Worm (Caenorhabditis elegans): ENCODE results near the gene ckc-1.
A peak's percentile ranks its signal among the peaks of the same experiment; 100 is the strongest.

ckc-1 gene

ce11 chrX:3526712-3527111 is 49.7 kb upstream of the ckc-1 start:
- TF ChIP-seq pag-3 (tag; optimal IDR thresholded peaks at IDR 0.05; ENCODE audit: borderline replicate concordance, insufficient read depth) (no peak), lin-14 (GFP tag; optimal IDR thresholded peaks at IDR 0.05) (peak; percentile 8), irx-1 (tag; optimal IDR thresholded peaks at IDR 0.05) (no peak), fkh-10 (GFP tag; optimal IDR thresholded peaks at IDR 0.05) (peak; percentile 26)

- TF ChIP-seq ceh-8 (GFP tag; optimal IDR thresholded peaks at IDR 0.05) (no peak), ztf-4 (tag; optimal IDR thresholded peaks at IDR 0.05) (no peak), lin-39 (tag; optimal IDR thresholded peaks at IDR 0.05) (no peak), nhr-85 (tag) (no peak), nhr-76 (tag; optimal IDR thresholded peaks at IDR 0.05) (no peak)
These were observed 43.5 kb upstream of the ckc-1 start, which contains the start of gene F56B6.6 for ce11 chrX:3532919-3533318. Gene F56B6.6 (minus strand): TSS chrX:3533019.

ce11 chrX:3534218-3534617 is 42.2 kb upstream of the ckc-1 start:
- TF ChIP-seq nhr-20 (tag; optimal IDR thresholded peaks at IDR 0.05) (peak; percentile 38), unc-62 (GFP tag; optimal IDR thresholded peaks at IDR 0.05) (no peak), nhr-19 (GFP tag; conservative IDR thresholded peaks at IDR 0.05) (peak; percentile 23; the same call in 1 of the 2 replicates), lsy-2 (tag; optimal IDR thresholded peaks at IDR 0.05) (peak in 1 of 2 experiments; percentile 13), xbp-1 (tag; optimal IDR thresholded peaks at IDR 0.05) (no peak), pag-3 (tag; optimal IDR thresholded peaks at IDR 0.05; ENCODE audit: borderline replicate concordance, insufficient read depth) (peak; percentile 84), unc-130 (tag; optimal IDR thresholded peaks at IDR 0.05) (no peak), blmp-1 (tag; optimal IDR thresholded peaks at IDR 0.05) (peak; percentile 9), zip-4 (GFP tag; optimal IDR thresholded peaks at IDR 0.05) (no peak), elt-2 (tag; optimal IDR thresholded peaks at IDR 0.05) (peak; percentile 95), pqm-1 (tag; optimal IDR thresholded peaks at IDR 0.05) (peak; percentile 88), mdl-1 (tag; optimal IDR thresholded peaks at IDR 0.05) (peak in 1 of 2 experiments; percentile 58), egl-27 (tag; optimal IDR thresholded peaks at IDR 0.05) (no peak), elt-3 (tag; optimal IDR thresholded peaks at IDR 0.05) (peak in 2 of 6 experiments; percentile 45 to 58), C34B4.2 (tag; optimal IDR thresholded peaks at IDR 0.05) (no peak), lin-35 (GFP tag; optimal IDR thresholded peaks at IDR 0.05) (peak in 1 of 2 experiments; percentile 58), dpl-1 (GFP tag; optimal IDR thresholded peaks at IDR 0.05) (no peak), efl-1 (optimal IDR thresholded peaks at IDR 0.05) (no peak), efl-1 (GFP tag; optimal IDR thresholded peaks at IDR 0.05 in 1 of 2) (peak in 1 of 2 experiments; percentile 11), irx-1 (tag; optimal IDR thresholded peaks at IDR 0.05) (no peak), jun-1 (tag; optimal IDR thresholded peaks at IDR 0.05) (peak; percentile 44), sptf-1 (tag; optimal IDR thresholded peaks at IDR 0.05) (no peak), ztf-11 (tag; optimal IDR thresholded peaks at IDR 0.05) (no peak), lin-14 (GFP tag; optimal IDR thresholded peaks at IDR 0.05) (peak; percentile 76), unc-86 (tag; optimal IDR thresholded peaks at IDR 0.05) (no peak), nhr-71 (tag; optimal IDR thresholded peaks at IDR 0.05) (peak; percentile 47), egl-13 (tag; optimal IDR thresholded peaks at IDR 0.05) (no peak), nhr-11 (tag; optimal IDR thresholded peaks at IDR 0.05) (no peak), ztf-4 (tag; optimal IDR thresholded peaks at IDR 0.05) (no peak), sup-37 (GFP tag; optimal IDR thresholded peaks at IDR 0.05) (no peak), grh-1 (GFP tag; IDR thresholded peaks at IDR 0.05) (no peak), aly-2 (tag; optimal IDR thresholded peaks at IDR 0.05) (no peak), pax-3 (tag; optimal IDR thresholded peaks at IDR 0.05) (no peak)

ce11 chrX:3535505-3535904 is 40.9 kb upstream of the ckc-1 start:
- TF ChIP-seq swsn-7 (tag; optimal IDR thresholded peaks at IDR 0.05): no peak
- no peak for TF ChIP-seq unc-62 (GFP tag; optimal IDR thresholded peaks at IDR 0.05)
- no peak for TF ChIP-seq nhr-11 (tag; optimal IDR thresholded peaks at IDR 0.05)
- no peak for TF ChIP-seq alr-1 (tag; optimal IDR thresholded peaks at IDR 0.05; ENCODE audit: borderline replicate concordance)
- TF ChIP-seq ceh-90 (tag; optimal IDR thresholded peaks at IDR 0.05): no peak
- peak; percentile 22 for TF ChIP-seq dsc-1 (tag; optimal IDR thresholded peaks at IDR 0.05)
- TF ChIP-seq sox-4 (tag; optimal IDR thresholded peaks at IDR 0.05): no peak
- TF ChIP-seq nhr-90 (tag; optimal IDR thresholded peaks at IDR 0.05; ENCODE audit: poor library complexity): no peak
- peak; percentile 75 for TF ChIP-seq lin-14 (GFP tag; optimal IDR thresholded peaks at IDR 0.05)
- TF ChIP-seq ces-1 (GFP tag; optimal IDR thresholded peaks at IDR 0.05): no peak
- TF ChIP-seq jun-1 (tag; optimal IDR thresholded peaks at IDR 0.05): no peak
- no peak for TF ChIP-seq mab-9 (GFP tag; IDR thresholded peaks at IDR 0.05)
- TF ChIP-seq fkh-10 (GFP tag; optimal IDR thresholded peaks at IDR 0.05): peak; percentile 55
- no peak for TF ChIP-seq hlh-4 (tag; optimal IDR thresholded peaks at IDR 0.05)
- TF ChIP-seq ceh-8 (GFP tag; optimal IDR thresholded peaks at IDR 0.05): no peak
- no peak for TF ChIP-seq nhr-85 (tag)
- TF ChIP-seq egl-27 (tag; optimal IDR thresholded peaks at IDR 0.05): no peak

Data from whole organism, L1 larva.